Worm (Caenorhabditis elegans): ENCODE data around the gene ZC449.2.

DNA sequence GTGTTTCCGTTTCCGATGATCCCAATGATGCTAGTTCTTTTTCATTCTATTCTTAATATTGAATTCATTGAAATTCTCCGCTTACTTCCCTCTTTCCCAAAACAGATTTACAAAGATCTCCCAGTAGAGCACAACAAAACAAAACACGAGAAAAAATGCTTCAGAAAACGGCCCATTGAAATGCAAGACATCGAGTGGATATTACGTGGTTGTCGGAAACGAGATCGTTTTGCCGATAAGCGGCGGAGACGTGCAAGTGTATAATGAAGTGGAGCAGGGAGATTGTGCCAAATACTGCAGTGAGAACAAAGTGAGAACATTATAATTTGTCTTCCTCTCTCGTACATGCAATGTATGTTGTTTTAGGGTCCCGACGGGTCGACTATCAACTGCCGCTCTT, 5.4 kb downstream of the ZC449.2 start:
- no peak for TF ChIP-seq pha-4 (tag; optimal IDR thresholded peaks at IDR 0.05)
- no peak for TF ChIP-seq blmp-1 (tag; optimal IDR thresholded peaks at IDR 0.05)
- TF ChIP-seq mep-1 (tag; optimal IDR thresholded peaks at IDR 0.05): no peak
- TF ChIP-seq nhr-12 (tag; optimal IDR thresholded peaks at IDR 0.05): no peak

Measured in whole organism, mixed stage, embryonic.